Fruit fly (Drosophila melanogaster) whole organism, embryonic: Measurements from ENCODE around the gene spd-2.

Experiments used
- B-H2 ChIP-seq: fragments of 200-800 bp; sonication (Bioruptor generic); optimal IDR thresholded peaks from 2 replicates; lab custom pipeline; 2018; ENCODE audit warnings: missing biosample characterization, mild to moderate bottlenecking, missing genetic modification characterization
- CG10543 ChIP-seq: fragments of 200-800 bp; sonication (Bioruptor generic); optimal IDR thresholded peaks from 3 replicates; lab custom pipeline; 2017; ENCODE audit warnings: missing biosample characterization, mild to moderate bottlenecking, missing genetic modification characterization, moderate library complexity
- CG10979 ChIP-seq: fragments of 200-800 bp; sonication (Bioruptor generic); optimal IDR thresholded peaks from 2 replicates; lab custom pipeline; 2018; ENCODE audit warnings: missing biosample characterization, mild to moderate bottlenecking, missing genetic modification characterization, moderate library complexity
- CG11504 ChIP-seq: fragments of 200-800 bp; sonication (Bioruptor generic); optimal IDR thresholded peaks from 3 replicates; lab custom pipeline; 2019; ENCODE audit warnings: missing biosample characterization, mild to moderate bottlenecking, missing genetic modification characterization, moderate library complexity
- CG11723 ChIP-seq: fragments of 200-800 bp; sonication (Bioruptor generic); optimal IDR thresholded peaks from 2 replicates; lab custom pipeline; 2017; ENCODE audit warnings: missing biosample characterization, mild to moderate bottlenecking, missing genetic modification characterization
- CG12104 ChIP-seq: fragments of 200-800 bp; sonication (Bioruptor generic); optimal IDR thresholded peaks from 3 replicates; lab custom pipeline; 2016; ENCODE audit warnings: missing biosample characterization, missing genetic modification characterization
- CG12155 ChIP-seq: fragments of 200-800 bp; sonication (Bioruptor generic); optimal IDR thresholded peaks from 3 replicates; lab custom pipeline; 2016; ENCODE audit warnings: missing biosample characterization, missing genetic modification characterization
- CG15073 ChIP-seq: fragments of 200-800 bp; sonication (Bioruptor generic); optimal IDR thresholded peaks from 2 replicates; lab custom pipeline; 2016; ENCODE audit warnings: missing biosample characterization, missing genetic modification characterization
- CG15269 ChIP-seq: fragments of 200-800 bp; sonication (Bioruptor generic); optimal IDR thresholded peaks from 2 replicates; lab custom pipeline; 2018; ENCODE audit warnings: missing biosample characterization, mild to moderate bottlenecking, missing genetic modification characterization, moderate library complexity
- CG17359 ChIP-seq: fragments of 200-800 bp; sonication (Bioruptor generic); optimal IDR thresholded peaks from 3 replicates; lab custom pipeline; 2018; ENCODE audit warnings: missing biosample characterization, mild to moderate bottlenecking, missing genetic modification characterization, moderate library complexity
- CG17802 ChIP-seq: fragments of 200-800 bp; sonication (Bioruptor generic); optimal IDR thresholded peaks from 2 replicates; lab custom pipeline; 2018; ENCODE audit warnings: missing biosample characterization, mild to moderate bottlenecking, missing genetic modification characterization, moderate library complexity
- CG18011 ChIP-seq: fragments of 200-800 bp; sonication (Bioruptor generic); optimal IDR thresholded peaks from 2 replicates; lab custom pipeline; 2017; ENCODE audit warnings: missing biosample characterization, missing genetic modification characterization, mild to moderate bottlenecking, moderate library complexity, missing genotype
- CG18764 ChIP-seq: fragments of 200-800 bp; sonication (Bioruptor generic); optimal IDR thresholded peaks from 3 replicates; lab custom pipeline; 2016; ENCODE audit warnings: missing biosample characterization, missing genetic modification characterization
- CG3163 ChIP-seq: fragments of 200-800 bp; sonication (Bioruptor generic); optimal IDR thresholded peaks from 3 replicates; lab custom pipeline; 2016; ENCODE audit warnings: missing biosample characterization, missing genetic modification characterization
- CG33557 ChIP-seq: fragments of 200-800 bp; sonication (Bioruptor generic); optimal IDR thresholded peaks from 2 replicates; lab custom pipeline; 2019; ENCODE audit warnings: missing biosample characterization, mild to moderate bottlenecking, missing genetic modification characterization, moderate library complexity
- CG6683 ChIP-seq: fragments of 200-800 bp; sonication (Bioruptor generic); optimal IDR thresholded peaks from 2 replicates; lab custom pipeline; 2017; ENCODE audit warnings: missing biosample characterization, mild to moderate bottlenecking, missing genetic modification characterization, missing genetic modification reagents
- CG6791 ChIP-seq: fragments of 200-800 bp; sonication (Bioruptor generic); IDR thresholded peaks from 3 replicates; pipeline ENCODE4 v1.3.6; 2022; ENCODE audit warnings: missing biosample characterization, missing genetic modification characterization; ENCODE audit not compliant: partially characterized antibody
- CG8089 ChIP-seq: fragments of 200-800 bp; sonication (Bioruptor generic); optimal IDR thresholded peaks from 3 replicates; lab custom pipeline; 2016; ENCODE audit warnings: missing biosample characterization, missing genetic modification characterization
- CG8924 ChIP-seq: fragments of 200-800 bp; optimal IDR thresholded peaks from 3 replicates; lab custom pipeline; 2019; ENCODE audit warnings: missing biosample characterization, mild to moderate bottlenecking, missing genetic modification characterization, moderate library complexity
- Chrac-16 ChIP-seq: fragments of 200-800 bp; sonication (Bioruptor generic); optimal IDR thresholded peaks from 3 replicates; lab custom pipeline; 2016; ENCODE audit warnings: missing biosample characterization, missing genetic modification characterization
- Deaf1 ChIP-seq: fragments of 200-800 bp; optimal IDR thresholded peaks from 3 replicates; lab custom pipeline; 2019; ENCODE audit warnings: missing biosample characterization, mild to moderate bottlenecking, missing genetic modification characterization, moderate library complexity
- Doc3 ChIP-seq: fragments of 200-800 bp; sonication (Bioruptor generic); IDR thresholded peaks from 3 replicates; pipeline ENCODE4 v1.3.6; 2022; ENCODE audit warnings: missing biosample characterization, missing genetic modification characterization; ENCODE audit not compliant: partially characterized antibody
- Eip74EF ChIP-seq, 2 experiments: fragments of 200-800 bp in 1 of 2; fragments of >200 bp in 1 of 2; sonication (Bioruptor generic) in 1 of 2; optimal IDR thresholded peaks; 2 replicates each; lab custom pipeline; 2017 to 2019; ENCODE audit warnings: missing biosample characterization in 2 of 2, missing genetic modification characterization in 2 of 2, mild to moderate bottlenecking in 1 of 2, moderate library complexity in 1 of 2
- Fer1 ChIP-seq: fragments of 200-800 bp; sonication (Bioruptor generic); optimal IDR thresholded peaks from 2 replicates; lab custom pipeline; 2017; ENCODE audit warnings: missing biosample characterization, mild to moderate bottlenecking, missing genetic modification characterization
- HmgZ ChIP-seq: fragments of 200-800 bp; sonication (Bioruptor generic); optimal IDR thresholded peaks from 2 replicates; lab custom pipeline; 2018; ENCODE audit warnings: missing biosample characterization, mild to moderate bottlenecking, missing genetic modification characterization
- Hr78 ChIP-seq, 2 experiments: fragments of 200-800 bp in 1 of 2; fragments of >200 bp in 1 of 2; sonication (Bioruptor generic) in 1 of 2; optimal IDR thresholded peaks; 2 replicates each; lab custom pipeline; 2017 to 2019; ENCODE audit warnings: missing biosample characterization in 2 of 2, missing genetic modification characterization in 2 of 2, mild to moderate bottlenecking in 1 of 2, moderate library complexity in 1 of 2
- Lim3 ChIP-seq: fragments of 200-800 bp; sonication (Bioruptor generic); IDR thresholded peaks from 2 replicates; pipeline ENCODE4 v1.3.6; 2022; ENCODE audit warnings: missing biosample characterization, missing genetic modification characterization
- Meics ChIP-seq: fragments of 200-800 bp; sonication (Bioruptor generic); optimal IDR thresholded peaks from 2 replicates; lab custom pipeline; 2017; ENCODE audit warnings: missing biosample characterization, mild to moderate bottlenecking, missing genetic modification characterization
- Myb ChIP-seq: fragments of 200-800 bp; sonication (Bioruptor generic); optimal IDR thresholded peaks from 2 replicates; lab custom pipeline; 2016; ENCODE audit warnings: missing biosample characterization, missing genetic modification characterization
- NK7.1 ChIP-seq: fragments of 200-800 bp; sonication (Bioruptor generic); optimal IDR thresholded peaks from 3 replicates; lab custom pipeline; 2016; ENCODE audit warnings: missing biosample characterization, missing genetic modification characterization
- Opbp ChIP-seq: fragments of 200-800 bp; sonication (Bioruptor generic); IDR thresholded peaks from 3 replicates; pipeline ENCODE4 v1.3.6; 2022; ENCODE audit warnings: missing biosample characterization, missing genetic modification characterization; ENCODE audit not compliant: partially characterized antibody
- Ravus ChIP-seq: fragments of 200-800 bp; sonication (Bioruptor generic); IDR thresholded peaks from 2 replicates; pipeline ENCODE4 v1.3.6; 2022; ENCODE audit warnings: missing biosample characterization, missing genetic modification characterization
- Rfx ChIP-seq: fragments of 200-800 bp; sonication (Bioruptor generic); IDR thresholded peaks from 2 replicates; pipeline ENCODE4 v1.3.6; 2022; ENCODE audit warnings: missing biosample characterization, missing genetic modification characterization
- Vsx1 ChIP-seq: fragments of 200-800 bp; sonication (Bioruptor generic); optimal IDR thresholded peaks from 2 replicates; lab custom pipeline; 2017; ENCODE audit warnings: missing biosample characterization, mild to moderate bottlenecking, missing genetic modification characterization, missing genetic modification reagents
- Xbp1 ChIP-seq: fragments of 200-800 bp; sonication (Bioruptor generic); optimal IDR thresholded peaks from 3 replicates; lab custom pipeline; 2016; ENCODE audit warnings: missing biosample characterization, mild to moderate bottlenecking, missing genetic modification characterization
- ap ChIP-seq: fragments of 200-800 bp; sonication (Bioruptor generic); IDR thresholded peaks from 2 replicates; pipeline ENCODE4 v1.3.6; 2022; ENCODE audit warnings: missing biosample characterization, missing genetic modification characterization
- crc ChIP-seq: fragments of 200-800 bp; sonication (Bioruptor generic); optimal IDR thresholded peaks from 2 replicates; lab custom pipeline; 2016; ENCODE audit warnings: missing biosample characterization, missing genetic modification characterization
- crp ChIP-seq, 2 experiments: fragments of 200-800 bp; sonication (Bioruptor generic); optimal IDR thresholded peaks; 2 replicates in 1 of 2; 3 replicates in 1 of 2; lab custom pipeline; 2017; ENCODE audit warnings: missing biosample characterization in 2 of 2, missing genetic modification characterization in 2 of 2, mild to moderate bottlenecking in 1 of 2, moderate library complexity in 1 of 2
- cwo ChIP-seq: fragments of 200-800 bp; sonication (Bioruptor generic); optimal IDR thresholded peaks from 3 replicates; lab custom pipeline; 2017; ENCODE audit warnings: missing biosample characterization, missing genetic modification characterization, mild to moderate bottlenecking, moderate library complexity, missing genetic modification reagents
- ems ChIP-seq: fragments of 200-800 bp; sonication (Bioruptor generic); optimal IDR thresholded peaks from 3 replicates; lab custom pipeline; 2016; ENCODE audit warnings: missing biosample characterization, missing genetic modification characterization
- gsb-n ChIP-seq: fragments of 200-800 bp; sonication (Bioruptor generic); optimal IDR thresholded peaks from 3 replicates; lab custom pipeline; 2018; ENCODE audit warnings: missing biosample characterization, mild to moderate bottlenecking, missing genetic modification characterization
- hbn ChIP-seq: fragments of 200-800 bp; sonication (Bioruptor generic); IDR thresholded peaks from 2 replicates; pipeline ENCODE4 v1.3.6; 2022; ENCODE audit warnings: missing biosample characterization, missing genetic modification characterization; ENCODE audit not compliant: partially characterized antibody
- hth ChIP-seq: fragments of >200 bp; optimal IDR thresholded peaks from 2 replicates; lab custom pipeline; 2017; ENCODE audit warnings: inconsistent platforms
- maf-S ChIP-seq: fragments of 200-800 bp; sonication (Bioruptor generic); optimal IDR thresholded peaks from 2 replicates; lab custom pipeline; 2016; ENCODE audit warnings: missing biosample characterization, missing genetic modification characterization
- peb ChIP-seq: fragments of 200-800 bp; sonication (Bioruptor generic); IDR thresholded peaks from 2 replicates; pipeline ENCODE4 v1.3.6; 2022; ENCODE audit warnings: missing biosample characterization, missing genetic modification characterization
- seq ChIP-seq: fragments of 200-800 bp; sonication (Bioruptor generic); IDR thresholded peaks from 2 replicates; pipeline ENCODE4 v1.3.6; 2022; ENCODE audit warnings: missing biosample characterization, missing genetic modification characterization
- sisA ChIP-seq: fragments of 200-800 bp; sonication (Bioruptor generic); IDR thresholded peaks from 2 replicates; pipeline ENCODE4 v1.3.6; 2022; ENCODE audit warnings: missing biosample characterization, missing genetic modification characterization
- toy ChIP-seq: fragments of 200-800 bp; sonication (Bioruptor generic); IDR thresholded peaks from 2 replicates; pipeline ENCODE4 v1.3.6; 2022; ENCODE audit warnings: missing biosample characterization, missing genetic modification characterization
- twi ChIP-seq: fragments of 200-800 bp; optimal IDR thresholded peaks from 2 replicates; lab custom pipeline; 2019; ENCODE audit warnings: missing biosample characterization, mild to moderate bottlenecking, missing genetic modification characterization, moderate library complexity

Gene spd-2

dm6 chr3L:16581201-16581705, 13.6 kb downstream of the spd-2 start, which contains the start of gene Smn (continued):
- TF ChIP-seq Hr78 (GFP tag; optimal IDR thresholded peaks at IDR 0.05; lab: Kevin White, UChicago) (no peak), HmgZ (tag; lab: Kevin White, UChicago) (peak; percentile 29), Chrac-16 (GFP tag; lab: Kevin White, UChicago) (peak; percentile 53), ems (no peak), twi (tag; lab: Kevin White, UChicago) (peak; percentile 9), Deaf1 (tag; lab: Kevin White, UChicago) (no peak), gsb-n (tag; lab: Kevin White, UChicago) (no peak), ap (GFP tag; lab: Robert Waterston, UW) (no peak), hth (lab: Kevin White, UChicago) (no peak), sisA (GFP tag; lab: Robert Waterston, UW) (0 out of 2 replicates have a peak, but pooled peaks have one; percentile 11), Lim3 (no peak), CG10979 (tag; lab: Kevin White, UChicago) (peak; percentile 18), Rfx (peak; percentile 31; the same call in 1 of the 2 replicates), B-H2 (GFP tag; lab: Kevin White, UChicago) (peak; percentile 55), Myb (GFP tag; lab: Kevin White, UChicago) (peak; percentile 55), CG18764 (GFP tag; lab: Kevin White, UChicago) (peak; percentile 10), seq (GFP tag; lab: Robert Waterston, UW) (no peak), CG3163 (GFP tag; lab: Kevin White, UChicago) (no peak), CG10543 (GFP tag; lab: Kevin White, UChicago) (peak; percentile 46), Ravus (no peak), hbn (GFP tag; lab: Robert Waterston, UW) (peak; percentile 77), CG12104 (GFP tag; lab: Kevin White, UChicago) (peak; percentile 11), CG11723 (GFP tag; lab: Kevin White, UChicago) (peak; percentile 10), CG8924 (tag; lab: Kevin White, UChicago) (peak; percentile 58), CG15269 (peak; percentile 46), peb (no peak), CG18011 (GFP tag; lab: Kevin White, UChicago) (peak; percentile 23), CG6683 (GFP tag; lab: Kevin White, UChicago) (peak; percentile 6), CG17802 (tag; lab: Kevin White, UChicago) (no peak), CG33557 (GFP tag; lab: Kevin White, UChicago) (peak; percentile 11), Xbp1 (peak; percentile 65), maf-S (GFP tag; lab: Kevin White, UChicago) (no peak), Fer1 (peak; percentile 32), CG17359 (peak; percentile 19), toy (GFP tag; lab: Robert Waterston, UW) (no peak), Vsx1 (no peak), NK7.1 (GFP tag; lab: Kevin White, UChicago) (no peak), CG12155 (peak; percentile 60), CG11504 (no peak), crp (GFP tag; optimal IDR thresholded peaks at IDR 0.05; lab: Kevin White, UChicago) (no peak), Eip74EF (GFP tag; optimal IDR thresholded peaks at IDR 0.05; lab: Kevin White, UChicago) (no peak), Opbp (GFP tag; lab: Robert Waterston, UW) (peak; percentile 78; the same call in 2 of the 3 replicates), Meics (GFP tag; lab: Kevin White, UChicago) (peak; percentile 52), CG15073 (no peak), CG8089 (GFP tag; lab: Kevin White, UChicago) (peak; percentile 31), CG6791 (peak; percentile 89), cwo (peak; percentile 20), crc (GFP tag; lab: Kevin White, UChicago) (no peak), Doc3 (GFP tag; lab: Robert Waterston, UW) (peak; percentile 81)
